Fruit fly (Drosophila melanogaster): ENCODE measurements around the gene neur.

Gene neur

DNA sequence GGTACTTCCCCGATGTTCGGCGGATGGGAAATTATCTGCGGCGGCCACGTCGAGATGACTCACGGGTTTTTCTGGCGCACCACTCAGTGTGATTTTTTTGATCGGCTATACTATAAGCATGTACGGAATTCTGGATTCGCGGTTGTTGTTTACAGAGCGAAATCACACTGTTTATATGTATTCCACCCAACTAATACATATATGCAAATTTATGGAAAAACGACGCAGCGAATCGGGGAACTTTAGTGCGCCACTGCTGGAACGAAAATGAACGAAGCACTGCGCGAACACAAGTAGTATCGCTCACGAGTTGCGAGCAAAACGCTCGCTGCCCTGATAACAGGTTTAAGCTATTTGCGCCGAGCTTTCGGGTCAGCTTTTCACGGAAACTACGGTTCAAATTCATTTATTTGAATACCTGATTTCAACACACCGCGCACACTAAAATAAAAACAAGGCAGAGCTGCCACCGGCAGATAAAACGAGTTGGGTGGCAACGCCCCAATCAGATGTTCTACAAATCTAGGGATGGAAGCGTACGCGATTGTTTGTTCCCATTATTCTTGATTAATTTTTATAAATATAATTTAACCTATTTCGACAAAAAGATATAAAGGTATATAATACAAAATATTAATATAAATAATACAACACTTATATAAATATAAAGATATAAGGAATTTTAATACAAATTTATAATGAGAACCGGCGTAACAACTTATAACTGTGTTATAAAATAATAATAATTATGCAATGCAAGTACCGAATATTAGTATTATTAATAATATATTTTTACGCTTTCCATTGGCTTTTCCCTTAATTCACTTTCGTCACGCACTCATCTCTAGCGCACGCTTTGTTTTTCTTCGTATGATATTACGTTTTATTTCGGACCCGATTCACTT is 8.5 kb upstream of the neur start, which contains the start of gene Rel (continued):
- TF ChIP-seq CG6854 (GFP tag; optimal IDR thresholded peaks at IDR 0.05), result peak; percentile 90
- no peak for TF ChIP-seq Lpt (GFP tag; optimal IDR thresholded peaks at IDR 0.05)
- peak; percentile 40 for TF ChIP-seq Hr4 (GFP tag; optimal IDR thresholded peaks at IDR 0.05)
- peak; percentile 59 for TF ChIP-seq achi (GFP tag; optimal IDR thresholded peaks at IDR 0.05)
- TF ChIP-seq Met (GFP tag; optimal IDR thresholded peaks at IDR 0.05), result peak; percentile 23
- peak; percentile 90 for TF ChIP-seq svp (GFP tag)
- TF ChIP-seq dsx (GFP tag; optimal IDR thresholded peaks at IDR 0.05; ENCODE audit: poor library complexity, severe bottlenecking), result peak; percentile 68
- TF ChIP-seq fd59A (GFP tag; optimal IDR thresholded peaks at IDR 0.05), result peak; percentile 13
- no peak for TF ChIP-seq Hr38 (GFP tag; optimal IDR thresholded peaks at IDR 0.05)
- peak; percentile 28 for TF ChIP-seq CG6792 (GFP tag; optimal IDR thresholded peaks at IDR 0.05)
- TF ChIP-seq lz (GFP tag; optimal IDR thresholded peaks at IDR 0.05), result peak; percentile 16
- peak; percentile 72 for TF ChIP-seq Blimp-1 (GFP tag; optimal IDR thresholded peaks at IDR 0.05)
- TF ChIP-seq pdm3 (GFP tag; optimal IDR thresholded peaks at IDR 0.05), result peak; percentile 21

DNA sequence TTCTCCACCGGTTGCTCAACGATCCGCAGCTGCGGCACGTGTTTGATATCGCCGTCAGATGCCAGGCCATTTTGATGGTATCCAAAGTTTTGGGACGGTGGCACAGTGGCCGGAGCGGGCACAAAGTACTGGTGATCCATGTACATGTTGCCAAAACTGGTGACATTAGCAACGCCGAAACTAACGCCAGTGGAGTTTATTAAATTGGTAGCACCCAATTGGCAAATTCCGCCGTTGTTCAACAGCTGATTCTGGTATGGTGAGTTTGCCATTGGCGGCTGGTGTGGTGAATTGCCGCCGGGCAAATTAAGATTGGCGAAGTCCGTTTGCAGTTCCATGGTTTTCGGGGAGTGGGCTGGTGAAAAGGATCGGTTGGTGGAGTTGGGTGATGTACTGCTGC is 7.7 kb upstream of the neur start:
- TF ChIP-seq CG6163 (GFP tag; IDR thresholded peaks at IDR 0.05) (no peak), Eip78C (GFP tag) (peak; percentile 72)

DNA sequence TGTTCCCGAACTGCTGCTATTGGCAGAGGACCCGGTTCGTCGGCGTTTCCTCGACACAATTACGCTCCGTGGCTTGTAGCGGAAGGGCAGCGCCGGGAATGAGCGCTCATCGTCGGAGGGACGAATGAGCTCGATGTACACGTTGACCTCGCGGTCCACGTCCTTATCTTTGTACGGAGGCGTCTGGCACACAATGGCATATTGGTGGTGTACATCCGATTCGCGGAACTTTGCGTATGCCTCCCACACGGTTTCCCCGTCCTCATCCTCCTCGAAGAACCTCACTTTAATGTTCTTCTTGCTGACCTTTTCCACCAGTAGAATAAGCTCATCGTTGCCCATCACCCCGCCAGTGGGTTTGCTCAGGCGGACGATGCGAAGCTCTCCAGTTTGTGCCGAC is 6.5 kb upstream of the neur start:
- TF ChIP-seq CG1621 (tag; optimal IDR thresholded peaks at IDR 0.05), result no peak
- no peak for TF ChIP-seq CG10631 (GFP tag; optimal IDR thresholded peaks at IDR 0.05)
- peak; percentile 91 for TF ChIP-seq svp (GFP tag)
- TF ChIP-seq CG11294 (GFP tag; IDR thresholded peaks at IDR 0.05), result no peak
- TF ChIP-seq Lpt (GFP tag; optimal IDR thresholded peaks at IDR 0.05), result no peak
- no peak for TF ChIP-seq Eip75B (GFP tag; optimal IDR thresholded peaks at IDR 0.05)

DNA sequence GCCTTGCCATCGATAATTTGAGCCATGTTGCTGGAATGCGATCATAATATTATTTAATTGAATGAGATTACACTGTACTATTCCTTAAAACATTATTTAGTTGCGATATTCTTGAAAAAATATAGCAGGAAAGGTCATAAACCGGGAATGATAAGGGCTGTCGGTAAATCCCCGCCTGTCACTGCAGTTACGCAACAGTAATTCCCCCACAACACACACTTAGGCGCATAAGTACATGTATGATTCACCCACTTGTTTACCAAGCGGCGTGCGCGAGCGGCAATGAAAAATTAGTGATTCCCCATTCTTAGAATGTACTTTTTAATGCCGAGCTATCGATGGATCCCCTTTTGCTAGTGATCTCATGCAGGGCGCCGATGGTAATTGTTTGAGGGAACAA is 4.3 kb upstream of the neur start:
- no peak for TF ChIP-seq Lpt (GFP tag; optimal IDR thresholded peaks at IDR 0.05)
- TF ChIP-seq svp (GFP tag), result peak; percentile 91
- no peak for TF ChIP-seq lz (GFP tag; optimal IDR thresholded peaks at IDR 0.05)
- no peak for TF ChIP-seq Ets21C (GFP tag; optimal IDR thresholded peaks at IDR 0.05)
- TF ChIP-seq vri (GFP tag; optimal IDR thresholded peaks at IDR 0.05), result peak; percentile 99
- no peak for TF ChIP-seq topi (GFP tag; optimal IDR thresholded peaks at IDR 0.05)
- peak; percentile 1 for TF ChIP-seq fkh (GFP tag; optimal IDR thresholded peaks at IDR 0.05)
- TF ChIP-seq esn (GFP tag; optimal IDR thresholded peaks at IDR 0.05), result no peak
- no peak for TF ChIP-seq CG11294 (GFP tag; IDR thresholded peaks at IDR 0.05)
- no peak for TF ChIP-seq CG9139 (GFP tag; optimal IDR thresholded peaks at IDR 0.05)
- no peak for TF ChIP-seq salr (GFP tag; optimal IDR thresholded peaks at IDR 0.05)
- no peak for TF ChIP-seq CG4318 (GFP tag; optimal IDR thresholded peaks at IDR 0.05)
- no peak for TF ChIP-seq CG6854 (GFP tag; optimal IDR thresholded peaks at IDR 0.05)
- no peak for TF ChIP-seq CG31627 (GFP tag; optimal IDR thresholded peaks at IDR 0.05)
- TF ChIP-seq Gug (GFP tag; IDR thresholded peaks at IDR 0.05), result no peak
- no peak for TF ChIP-seq CG11762 (GFP tag; optimal IDR thresholded peaks at IDR 0.05; ENCODE audit: insufficient read depth)
- no peak for TF ChIP-seq CG8632 (GFP tag; optimal IDR thresholded peaks at IDR 0.05)

DNA sequence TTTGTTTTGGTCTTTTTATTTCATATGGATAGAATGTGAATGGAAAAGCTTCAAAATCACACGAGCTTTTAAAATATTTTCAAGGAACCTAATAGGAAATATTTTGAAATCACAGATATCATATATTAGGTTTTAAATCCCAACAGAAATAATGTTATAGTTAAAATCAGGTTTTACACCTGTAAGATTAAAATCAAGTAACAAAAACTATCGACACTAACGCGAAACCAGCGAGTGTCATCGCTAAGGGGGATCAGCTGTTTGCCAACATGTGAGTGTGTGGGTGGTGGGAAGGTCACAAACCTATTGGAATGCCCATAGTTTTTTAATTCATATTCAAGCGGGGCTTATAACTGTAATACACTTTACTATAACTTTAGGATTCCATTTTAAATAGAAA is 619 bp downstream of the neur start, which contains the start of gene hyx:
Gene hyx, plus strand, starts transcription at position 109 of the 400 bp plus-strand sequence.
- TF ChIP-seq Eip78C (GFP tag), result peak; percentile 81
- TF ChIP-seq Eip75B (GFP tag; optimal IDR thresholded peaks at IDR 0.05), result peak; percentile 36
- TF ChIP-seq cyc (GFP tag; optimal IDR thresholded peaks at IDR 0.05), result peak; percentile 27
- peak; percentile 54 for TF ChIP-seq esn (GFP tag; optimal IDR thresholded peaks at IDR 0.05)
- peak; percentile 33; the same call in 2 of the 3 replicates for TF ChIP-seq eg (GFP tag; IDR thresholded peaks at IDR 0.05)
- TF ChIP-seq CG11902 (GFP tag; optimal IDR thresholded peaks at IDR 0.05), result no peak
- TF ChIP-seq Blimp-1 (GFP tag; optimal IDR thresholded peaks at IDR 0.05), result no peak
- no peak for TF ChIP-seq fd59A (GFP tag; optimal IDR thresholded peaks at IDR 0.05)
- peak; percentile 53 for TF ChIP-seq Hr4 (GFP tag; optimal IDR thresholded peaks at IDR 0.05)
- TF ChIP-seq acj6 (GFP tag; optimal IDR thresholded peaks at IDR 0.05), result peak; percentile 30
- TF ChIP-seq CG3032 (tag; optimal IDR thresholded peaks at IDR 0.05), result peak; percentile 36
- TF ChIP-seq CG15336 (GFP tag; IDR thresholded peaks at IDR 0.05), result peak; percentile 19; the same call in 1 of the 2 replicates
- TF ChIP-seq CG31627 (GFP tag; optimal IDR thresholded peaks at IDR 0.05), result peak; percentile 20
- peak; percentile 22 for TF ChIP-seq Lpt (GFP tag; optimal IDR thresholded peaks at IDR 0.05)
- peak; percentile 52 for TF ChIP-seq Hr39 (GFP tag; optimal IDR thresholded peaks at IDR 0.05)
- TF ChIP-seq CG10631 (GFP tag; optimal IDR thresholded peaks at IDR 0.05), result peak; percentile 1
- peak; percentile 2 for TF ChIP-seq achi (GFP tag; optimal IDR thresholded peaks at IDR 0.05)
- TF ChIP-seq svp (GFP tag), result peak; percentile 96
- peak; percentile 30 for TF ChIP-seq Sox14 (GFP tag; optimal IDR thresholded peaks at IDR 0.05)
- TF ChIP-seq dsx (GFP tag; optimal IDR thresholded peaks at IDR 0.05; ENCODE audit: poor library complexity, severe bottlenecking), result no peak
- TF ChIP-seq CG34406 (GFP tag; optimal IDR thresholded peaks at IDR 0.05), result no peak
- peak; percentile 40 for TF ChIP-seq topi (GFP tag; optimal IDR thresholded peaks at IDR 0.05)
- peak; percentile 12 for TF ChIP-seq lz (GFP tag; optimal IDR thresholded peaks at IDR 0.05)
